Worm (Caenorhabditis elegans) whole organism, late embryonic: ENCODE measurements around the gene T01C3.2.
A peak's percentile ranks its signal among the peaks of the same experiment; 100 is the strongest.

Experiments
- C08G9.2 ChIP-seq: sonication (generic microtip); optimal IDR thresholded peaks from 2 replicates; lab custom pipeline; 2016; ENCODE audit warnings: mild to moderate bottlenecking, missing genetic modification characterization, moderate library complexity, missing compliant biosample characterization
- F13H6.1 ChIP-seq: sonication (generic microtip); optimal IDR thresholded peaks from 2 replicates; lab custom pipeline; 2016; ENCODE audit warnings: missing genetic modification characterization, missing compliant biosample characterization
- K09A11.1 ChIP-seq: sonication (generic microtip); optimal IDR thresholded peaks from 2 replicates; lab custom pipeline; 2017; ENCODE audit warnings: antibody characterized with exemption, mild to moderate bottlenecking, missing genetic modification characterization, missing compliant biosample characterization; ENCODE audit not compliant: insufficient read depth
- T23F11.4 ChIP-seq: fragments of 200-800 bp; sonication (Bioruptor generic); optimal IDR thresholded peaks from 2 replicates; lab custom pipeline; 2018; ENCODE audit warnings: mild to moderate bottlenecking, missing genetic modification characterization, missing compliant biosample characterization
- ceh-14 ChIP-seq: sonication (generic microtip); optimal IDR thresholded peaks from 2 replicates; lab custom pipeline; 2016; ENCODE audit warnings: missing genotype, missing genetic modification characterization, missing compliant biosample characterization
- ceh-18 ChIP-seq: sonication (generic microtip); optimal IDR thresholded peaks from 2 replicates; lab custom pipeline; 2016; ENCODE audit warnings: missing genetic modification characterization, missing compliant biosample characterization
- ceh-19 ChIP-seq: fragments of 200-800 bp; sonication (Bioruptor generic); optimal IDR thresholded peaks from 2 replicates; lab custom pipeline; 2018; ENCODE audit warnings: mild to moderate bottlenecking, missing genetic modification characterization, missing compliant biosample characterization
- ceh-2 ChIP-seq: sonication (generic microtip); optimal IDR thresholded peaks from 2 replicates; lab custom pipeline; 2016; ENCODE audit warnings: missing genotype, missing genetic modification characterization, missing compliant biosample characterization
- ceh-22 ChIP-seq: sonication (generic microtip); optimal IDR thresholded peaks from 2 replicates; lab custom pipeline; 2017; ENCODE audit warnings: missing biosample characterization, missing genetic modification characterization
- ceh-31 ChIP-seq: sonication (generic microtip); optimal IDR thresholded peaks from 2 replicates; lab custom pipeline; 2016; ENCODE audit warnings: missing genetic modification characterization, missing compliant biosample characterization
- ceh-34 ChIP-seq: sonication (generic microtip); optimal IDR thresholded peaks from 2 replicates; lab custom pipeline; 2016; ENCODE audit warnings: mild to moderate bottlenecking, missing genetic modification characterization, missing compliant biosample characterization
- ceh-45 ChIP-seq: fragments of 200-800 bp; sonication (Bioruptor generic); IDR thresholded peaks from 2 replicates; pipeline ENCODE4 v1.3.6; 2022; ENCODE audit warnings: missing genetic modification reagents, missing genetic modification characterization, missing compliant biosample characterization
- ceh-48 ChIP-seq: sonication (generic microtip); optimal IDR thresholded peaks from 2 replicates; lab custom pipeline; 2016; ENCODE audit warnings: missing genetic modification characterization, inconsistent platforms, missing compliant biosample characterization
- ceh-9 ChIP-seq: sonication (generic microtip); optimal IDR thresholded peaks from 2 replicates; lab custom pipeline; 2016; ENCODE audit warnings: mild to moderate bottlenecking, missing genetic modification characterization, inconsistent platforms, missing compliant biosample characterization
- dve-1 ChIP-seq: sonication (generic microtip); optimal IDR thresholded peaks from 2 replicates; lab custom pipeline; 2017; ENCODE audit warnings: antibody characterized with exemption, mild to moderate bottlenecking, missing genetic modification characterization, missing compliant biosample characterization
- elt-2 ChIP-seq: sonication (generic microtip); optimal IDR thresholded peaks from 2 replicates; lab custom pipeline; 2016; ENCODE audit warnings: missing genetic modification reagents, missing genetic modification characterization, missing compliant biosample characterization
- ets-4 ChIP-seq: sonication (generic microtip); optimal IDR thresholded peaks from 2 replicates; lab custom pipeline; 2016; ENCODE audit warnings: missing genetic modification characterization, missing compliant biosample characterization
- eyg-1 ChIP-seq: sonication (generic microtip); optimal IDR thresholded peaks from 2 replicates; lab custom pipeline; 2016; ENCODE audit warnings: missing genotype, missing genetic modification characterization, missing compliant biosample characterization
- fax-1 ChIP-seq: sonication (generic microtip); optimal IDR thresholded peaks from 2 replicates; lab custom pipeline; 2016; ENCODE audit warnings: missing genotype, missing genetic modification characterization, missing compliant biosample characterization
- fkh-10 ChIP-seq: fragments of 150-350 bp; optimal IDR thresholded peaks from 2 replicates; lab custom pipeline; 2014; ENCODE audit warnings: missing biosample characterization, missing genetic modification reagents, missing genetic modification characterization
- fkh-6 ChIP-seq: sonication (generic microtip); optimal IDR thresholded peaks from 2 replicates; lab custom pipeline; 2016; ENCODE audit warnings: missing genetic modification characterization, missing compliant biosample characterization
- gmeb-2 ChIP-seq: sonication (generic microtip); optimal IDR thresholded peaks from 2 replicates; lab custom pipeline; 2016; ENCODE audit warnings: missing genetic modification characterization, inconsistent platforms, missing compliant biosample characterization
- hlh-13 ChIP-seq: fragments of 200-800 bp; sonication (Bioruptor generic); optimal IDR thresholded peaks from 2 replicates; lab custom pipeline; 2018; ENCODE audit warnings: mild to moderate bottlenecking, missing genetic modification characterization, missing compliant biosample characterization
- lim-6 ChIP-seq: sonication (generic microtip); optimal IDR thresholded peaks from 2 replicates; lab custom pipeline; 2016; ENCODE audit warnings: missing genetic modification characterization, missing compliant biosample characterization
- madf-2 ChIP-seq: sonication (generic microtip); optimal IDR thresholded peaks from 2 replicates; lab custom pipeline; 2017; ENCODE audit warnings: missing genetic modification characterization, missing compliant biosample characterization
- mec-3 ChIP-seq: sonication (generic microtip); optimal IDR thresholded peaks from 2 replicates; lab custom pipeline; 2016; ENCODE audit warnings: borderline replicate concordance, missing genetic modification characterization, missing compliant biosample characterization
- nfya-1 ChIP-seq: sonication (generic microtip); optimal IDR thresholded peaks from 2 replicates; lab custom pipeline; 2017; ENCODE audit warnings: missing genetic modification characterization, mild to moderate bottlenecking, missing compliant biosample characterization, antibody characterized with exemption, moderate library complexity
- npax-4 ChIP-seq: sonication (generic microtip); optimal IDR thresholded peaks from 2 replicates; lab custom pipeline; 2016; ENCODE audit warnings: missing genetic modification characterization, missing compliant biosample characterization
- odd-2 ChIP-seq: sonication (generic microtip); optimal IDR thresholded peaks from 2 replicates; lab custom pipeline; 2017; ENCODE audit warnings: antibody characterized with exemption, mild to moderate bottlenecking, missing genetic modification characterization, missing compliant biosample characterization
- pag-3 ChIP-seq: sonication (generic microtip); optimal IDR thresholded peaks from 2 replicates; lab custom pipeline; 2016; ENCODE audit warnings: missing compliant biosample characterization, missing genetic modification characterization, borderline replicate concordance
- pat-9 ChIP-seq: fragments of 200-800 bp; sonication (Bioruptor generic); optimal IDR thresholded peaks from 2 replicates; lab custom pipeline; 2018; ENCODE audit warnings: mild to moderate bottlenecking, missing genetic modification characterization, moderate library complexity, missing compliant biosample characterization
- pqm-1 ChIP-seq: sonication (generic microtip); optimal IDR thresholded peaks from 2 replicates; lab custom pipeline; 2016; ENCODE audit warnings: missing genetic modification characterization, missing compliant biosample characterization
- pros-1 ChIP-seq: fragments of 150-350 bp; optimal IDR thresholded peaks from 2 replicates; lab custom pipeline; 2014; ENCODE audit warnings: missing biosample characterization, missing genetic modification reagents, missing genetic modification characterization
- ref-2 ChIP-seq: sonication (generic microtip); optimal IDR thresholded peaks from 2 replicates; lab custom pipeline; 2016; ENCODE audit warnings: missing genetic modification characterization, missing compliant biosample characterization
- syd-9 ChIP-seq: sonication (generic microtip); optimal IDR thresholded peaks from 2 replicates; lab custom pipeline; 2016; ENCODE audit warnings: mild to moderate bottlenecking, missing genetic modification characterization, moderate library complexity, missing compliant biosample characterization
- tbx-7 ChIP-seq: sonication (generic microtip); optimal IDR thresholded peaks from 2 replicates; lab custom pipeline; 2016; ENCODE audit warnings: missing genotype, missing genetic modification characterization, missing compliant biosample characterization
- ttx-3 ChIP-seq: sonication (generic microtip); optimal IDR thresholded peaks from 2 replicates; lab custom pipeline; 2016; ENCODE audit warnings: missing genetic modification reagents, missing genetic modification characterization, missing compliant biosample characterization
- unc-3 ChIP-seq, 2 experiments: fragments of 200-800 bp in 1 of 2; sonication (Bioruptor generic) in 1 of 2; sonication (generic microtip) in 1 of 2; conservative IDR thresholded peaks in 1 of 2; optimal IDR thresholded peaks in 1 of 2; 2 replicates each; pipeline versions ENCODE4 v1.3.6 to Lab custom; 2016 to 2022; ENCODE audit warnings: missing compliant biosample characterization in 2 of 2, missing genetic modification characterization in 2 of 2, missing genetic modification reagents in 1 of 2
- unc-55 ChIP-seq: sonication (generic microtip); optimal IDR thresholded peaks from 2 replicates; lab custom pipeline; 2017; ENCODE audit warnings: missing biosample characterization, missing genetic modification reagents, missing genetic modification characterization
- unc-86 ChIP-seq: sonication (generic microtip); optimal IDR thresholded peaks from 2 replicates; lab custom pipeline; 2016; ENCODE audit warnings: missing genetic modification characterization, missing compliant biosample characterization
- zip-5 ChIP-seq: sonication (generic microtip); optimal IDR thresholded peaks from 2 replicates; lab custom pipeline; 2016; ENCODE audit warnings: missing genetic modification characterization, missing compliant biosample characterization
- ztf-16 ChIP-seq: sonication (generic microtip); optimal IDR thresholded peaks from 2 replicates; lab custom pipeline; 2017; ENCODE audit warnings: missing genetic modification characterization, missing compliant biosample characterization

The T01C3.2 gene

DNA sequence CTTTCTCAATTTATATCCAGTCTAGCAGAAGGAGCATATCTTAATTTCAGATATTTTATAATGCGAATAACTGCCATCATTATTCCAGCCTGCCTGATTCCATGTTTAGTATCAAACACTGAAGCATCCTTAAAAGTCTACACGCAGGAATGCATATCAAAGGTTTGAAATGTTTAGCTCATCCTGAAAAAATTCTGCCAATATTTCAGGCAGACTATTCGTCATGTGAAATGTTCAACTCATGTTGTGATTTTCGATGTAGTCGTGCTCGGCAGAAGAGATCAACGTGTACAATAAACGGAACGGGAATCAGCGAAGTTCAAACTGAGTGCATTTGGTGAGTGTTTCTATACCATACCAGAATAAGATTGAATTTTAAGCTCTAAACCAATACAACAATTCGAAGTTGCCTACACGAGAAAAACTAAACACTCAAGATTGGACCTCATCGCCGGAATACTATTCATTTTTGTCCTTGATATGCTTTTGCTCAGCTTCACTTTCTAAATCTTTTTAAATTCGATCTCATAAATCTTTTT is 8.6 kb downstream of the T01C3.2 start, which contains the start of gene T01C3.11:
Gene T01C3.11, plus strand, starts transcription at position 51 of the 539 bp plus-strand sequence.
- no peak for TF ChIP-seq lim-6 (tag; lab: Kevin White, UChicago)
- no peak for TF ChIP-seq pros-1 (tag; lab: Kevin White, UChicago)
- no peak for TF ChIP-seq ceh-34 (tag; lab: Kevin White, UChicago)
- no peak for TF ChIP-seq ceh-2
- no peak for TF ChIP-seq dve-1 (tag; lab: Kevin White, UChicago)
- no peak for TF ChIP-seq ttx-3 (tag; lab: Kevin White, UChicago)
- TF ChIP-seq F13H6.1 (tag; lab: Kevin White, UChicago): no peak
- TF ChIP-seq syd-9 (tag; lab: Kevin White, UChicago): no peak
- no peak for TF ChIP-seq ets-4 (tag; lab: Kevin White, UChicago)
- no peak for TF ChIP-seq odd-2 (tag; lab: Kevin White, UChicago)

DNA sequence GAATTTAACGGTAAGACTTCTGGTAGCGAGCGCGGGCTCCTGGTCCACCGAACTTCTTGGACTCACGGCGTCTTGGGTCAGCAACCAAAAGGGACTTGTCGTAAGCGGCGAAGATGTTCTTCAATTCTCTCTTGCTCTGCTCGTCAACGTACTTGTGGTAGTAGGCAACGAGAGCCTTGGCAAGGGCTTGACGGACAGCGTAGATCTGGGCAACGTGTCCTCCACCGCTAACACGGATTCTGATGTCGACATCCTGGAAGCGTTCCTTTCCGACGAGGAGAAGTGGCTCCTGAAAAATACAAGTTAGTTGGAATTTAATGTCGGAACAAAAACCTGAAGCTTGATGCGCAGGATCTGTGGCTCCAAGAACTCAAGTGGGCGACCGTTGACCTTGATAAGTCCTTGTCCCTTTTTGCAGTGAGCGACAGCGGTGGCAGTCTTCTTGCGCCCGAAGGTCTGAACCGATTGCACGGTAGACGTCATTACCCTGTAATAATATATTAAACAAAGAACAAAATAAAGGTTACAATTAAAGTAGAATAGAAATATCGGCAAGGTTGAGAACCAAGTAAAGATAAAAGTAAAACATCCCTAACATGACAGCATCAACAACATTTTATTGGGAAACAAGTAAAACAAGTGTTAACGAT is 9.2 kb downstream of the T01C3.2 start, which contains the start of gene rps-16:
Gene rps-16, minus strand, starts transcription at position 487 of the 650 bp plus-strand sequence.
- no peak for TF ChIP-seq F13H6.1 (tag; lab: Kevin White, UChicago)
- no peak for TF ChIP-seq fkh-6
- TF ChIP-seq ceh-9 (tag; lab: Kevin White, UChicago): no peak
- TF ChIP-seq eyg-1 (tag; lab: Kevin White, UChicago): no peak
- no peak for TF ChIP-seq ceh-48 (tag; lab: Kevin White, UChicago)
- TF ChIP-seq pqm-1 (tag; lab: Kevin White, UChicago): no peak

DNA sequence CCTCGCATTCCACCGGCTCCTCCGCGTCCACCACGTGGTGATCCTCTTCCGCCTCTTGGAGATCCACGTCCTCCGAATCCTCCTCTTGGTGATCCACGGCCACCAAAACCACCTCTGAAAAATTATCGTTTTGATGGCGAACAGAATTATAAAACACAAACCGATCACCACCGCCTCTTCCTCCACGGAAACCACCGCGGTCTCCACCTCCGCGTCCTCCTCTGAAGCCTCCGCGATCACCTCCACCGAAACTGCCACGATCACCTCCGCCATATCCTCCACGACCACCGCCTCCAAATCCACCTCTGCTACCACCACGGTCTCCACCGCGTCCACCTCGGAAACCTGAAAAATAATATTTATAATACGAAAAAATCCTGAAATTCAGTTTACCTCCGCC is 10.6 kb downstream of the T01C3.2 start:
- TF ChIP-seq elt-2 (tag; lab: Kevin White, UChicago) (no peak), hlh-13 (GFP tag; lab: Kevin White, UChicago) (no peak), unc-86 (no peak)

DNA sequence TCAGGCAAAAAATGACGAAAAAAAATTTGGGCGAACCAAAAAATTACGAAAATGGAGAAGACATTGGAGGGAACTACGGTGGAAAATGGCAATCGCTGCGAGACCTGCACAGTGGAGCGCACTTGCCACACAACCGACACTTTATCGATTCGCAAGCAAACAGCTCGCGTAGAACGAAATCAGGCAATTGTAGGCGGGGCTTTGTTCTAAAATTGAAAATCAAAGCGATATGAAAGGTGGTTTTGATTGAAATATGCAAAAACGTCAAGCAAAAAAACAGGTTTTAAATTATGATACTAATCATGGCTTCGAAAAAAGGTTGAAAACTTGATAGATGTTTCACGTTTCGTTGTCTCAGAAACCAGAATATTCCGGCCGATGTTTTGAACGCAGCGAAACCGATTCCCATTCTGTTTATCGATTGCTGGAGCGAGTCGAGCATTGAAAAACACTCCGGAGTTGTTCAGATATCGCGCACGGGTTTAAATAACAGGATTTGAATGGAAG is 11.3 kb downstream of the T01C3.2 start, which contains the start of the genes fib-1 and mut-15:
Gene fib-1, minus strand, starts transcription at position 40 of the 507 bp plus-strand sequence.
Gene mut-15, plus strand, starts transcription at position 360 of the 507 bp plus-strand sequence.
- TF ChIP-seq ceh-22 (tag; lab: Kevin White, UChicago): no peak
- peak; percentile 2 for TF ChIP-seq hlh-13 (GFP tag; lab: Kevin White, UChicago)
- TF ChIP-seq zip-5 (tag; lab: Kevin White, UChicago): peak; percentile 93
- peak; percentile 23 for TF ChIP-seq T23F11.4 (GFP tag; lab: Kevin White, UChicago)
- peak; percentile 90 for TF ChIP-seq ceh-14
- peak; percentile 40 for TF ChIP-seq madf-2 (tag; lab: Kevin White, UChicago)
- peak; percentile 41 for TF ChIP-seq npax-4 (tag; lab: Kevin White, UChicago)
- 0 out of 2 replicates have a peak, but pooled peaks have one; percentile 18 for TF ChIP-seq ceh-45 (GFP tag; lab: Robert Waterston, UW)
- peak; percentile 99 for TF ChIP-seq ceh-31 (tag; lab: Kevin White, UChicago)
- TF ChIP-seq tbx-7 (tag; lab: Kevin White, UChicago): peak; percentile 89
- peak; percentile 76 for TF ChIP-seq syd-9 (tag; lab: Kevin White, UChicago)
- no peak for TF ChIP-seq ceh-9 (tag; lab: Kevin White, UChicago)
- no peak for TF ChIP-seq odd-2 (tag; lab: Kevin White, UChicago)
- peak; percentile 82 for TF ChIP-seq pqm-1 (tag; lab: Kevin White, UChicago)
- peak; percentile 97 for TF ChIP-seq ceh-18
- peak; percentile 90 for TF ChIP-seq fax-1 (tag; lab: Kevin White, UChicago)
- peak; percentile 94 for TF ChIP-seq mec-3 (tag; lab: Kevin White, UChicago)
- TF ChIP-seq unc-3 (GFP tag; conservative IDR thresholded peaks at IDR 0.05; lab: Robert Waterston, UW): no peak
- TF ChIP-seq unc-3 (tag; optimal IDR thresholded peaks at IDR 0.05; lab: Kevin White, UChicago): peak; percentile 85
- TF ChIP-seq ref-2 (tag; lab: Kevin White, UChicago): peak; percentile 97
- TF ChIP-seq fkh-10 (GFP tag; lab: Kevin White, UChicago): no peak
- peak; percentile 83 for TF ChIP-seq unc-55 (GFP tag; lab: Kevin White, UChicago)
- TF ChIP-seq eyg-1 (tag; lab: Kevin White, UChicago): peak; percentile 67
- TF ChIP-seq nfya-1 (tag; lab: Kevin White, UChicago): peak; percentile 86
- no peak for TF ChIP-seq gmeb-2 (tag; lab: Kevin White, UChicago)
- TF ChIP-seq ztf-16: peak; percentile 89
- peak; percentile 67 for TF ChIP-seq dve-1 (tag; lab: Kevin White, UChicago)
- TF ChIP-seq pag-3 (tag; lab: Kevin White, UChicago): peak; percentile 71
- peak; percentile 97 for TF ChIP-seq C08G9.2
- TF ChIP-seq K09A11.1 (tag; lab: Kevin White, UChicago): peak; percentile 41
- no peak for TF ChIP-seq pat-9 (tag; lab: Kevin White, UChicago)
- peak; percentile 66 for TF ChIP-seq ceh-19 (GFP tag; lab: Kevin White, UChicago)
- TF ChIP-seq F13H6.1 (tag; lab: Kevin White, UChicago): peak; percentile 88
